Fruit fly (Drosophila melanogaster) whole organism, embryonic: ENCODE results near the gene Pde11.

Source experiments
- ATbp ChIP-seq: fragments of 200-800 bp; sonication (Bioruptor generic); optimal IDR thresholded peaks from 2 replicates; lab custom pipeline; 2017; ENCODE audit warnings: missing biosample characterization, mild to moderate bottlenecking, missing genetic modification characterization, missing genetic modification reagents
- BEAF-32 ChIP-seq: fragments of 200-800 bp; sonication (Bioruptor generic); optimal IDR thresholded peaks from 3 replicates; lab custom pipeline; 2017; ENCODE audit warnings: missing biosample characterization, missing genetic modification characterization, mild to moderate bottlenecking, moderate library complexity, missing genetic modification reagents
- Blimp-1 ChIP-seq: fragments of 200-800 bp; sonication (Bioruptor generic); optimal IDR thresholded peaks from 3 replicates; lab custom pipeline; 2018; ENCODE audit warnings: missing biosample characterization, missing genetic modification characterization, mild to moderate bottlenecking, moderate library complexity, missing genetic modification reagents
- CG11085 ChIP-seq: fragments of 200-800 bp; sonication (Bioruptor generic); IDR thresholded peaks from 2 replicates; pipeline ENCODE4 v1.3.6; 2022; ENCODE audit warnings: missing biosample characterization, missing genetic modification characterization
- CG1647 ChIP-seq: fragments of 200-800 bp; sonication (Bioruptor generic); optimal IDR thresholded peaks from 3 replicates; lab custom pipeline; 2016; ENCODE audit warnings: missing biosample characterization, missing genetic modification characterization
- CG17361 ChIP-seq: fragments of 200-800 bp; sonication (Bioruptor generic); IDR thresholded peaks from 3 replicates; pipeline ENCODE4 v1.3.6; 2022; ENCODE audit warnings: missing biosample characterization, missing genetic modification characterization
- CG17568 ChIP-seq: fragments of 200-800 bp; sonication (Bioruptor generic); optimal IDR thresholded peaks from 2 replicates; lab custom pipeline; 2018; ENCODE audit warnings: missing biosample characterization, mild to moderate bottlenecking, missing genetic modification characterization, moderate library complexity
- CG18619 ChIP-seq: fragments of 200-800 bp; sonication (Bioruptor generic); optimal IDR thresholded peaks from 3 replicates; lab custom pipeline; 2017; ENCODE audit warnings: missing biosample characterization, mild to moderate bottlenecking, missing genetic modification characterization
- CG2120 ChIP-seq: fragments of 200-800 bp; sonication (Bioruptor generic); optimal IDR thresholded peaks from 3 replicates; lab custom pipeline; 2016; ENCODE audit warnings: missing biosample characterization, missing genetic modification characterization
- CG31365 ChIP-seq: fragments of 200-800 bp; sonication (Bioruptor generic); optimal IDR thresholded peaks from 2 replicates; lab custom pipeline; 2018; ENCODE audit warnings: missing biosample characterization, mild to moderate bottlenecking, missing genetic modification characterization
- CG31441 ChIP-seq: fragments of 200-800 bp; sonication (Bioruptor generic); IDR thresholded peaks from 2 replicates; pipeline ENCODE4 v1.3.6; 2022; ENCODE audit warnings: missing biosample characterization, missing genetic modification characterization
- CG32767 ChIP-seq: fragments of 200-800 bp; sonication (Bioruptor generic); IDR thresholded peaks from 2 replicates; pipeline ENCODE4 v1.3.6; 2022; ENCODE audit warnings: missing biosample characterization, missing genetic modification characterization
- CG34376 ChIP-seq: fragments of 200-800 bp; sonication (Bioruptor generic); optimal IDR thresholded peaks from 2 replicates; lab custom pipeline; 2018; ENCODE audit warnings: missing biosample characterization, mild to moderate bottlenecking, missing genetic modification characterization
- CG4617 ChIP-seq: fragments of 200-800 bp; sonication (Bioruptor generic); optimal IDR thresholded peaks from 3 replicates; lab custom pipeline; 2016; ENCODE audit warnings: missing biosample characterization, missing genetic modification characterization, borderline replicate concordance
- CG6683 ChIP-seq: fragments of 200-800 bp; sonication (Bioruptor generic); optimal IDR thresholded peaks from 2 replicates; lab custom pipeline; 2017; ENCODE audit warnings: missing biosample characterization, mild to moderate bottlenecking, missing genetic modification characterization, missing genetic modification reagents
- CG6765 ChIP-seq: fragments of 200-800 bp; sonication (Bioruptor generic); optimal IDR thresholded peaks from 3 replicates; lab custom pipeline; 2017; ENCODE audit warnings: missing biosample characterization, mild to moderate bottlenecking, missing genetic modification characterization
- CG7786 ChIP-seq: fragments of 200-800 bp; sonication (Bioruptor generic); optimal IDR thresholded peaks from 2 replicates; lab custom pipeline; 2016; ENCODE audit warnings: missing biosample characterization, missing genetic modification characterization
- CG9215 ChIP-seq: fragments of 200-800 bp; sonication (Bioruptor generic); IDR thresholded peaks from 2 replicates; pipeline ENCODE4 v1.3.6; 2022; ENCODE audit warnings: missing biosample characterization, missing genetic modification characterization
- CG9727 ChIP-seq: fragments of 200-800 bp; sonication (Bioruptor generic); optimal IDR thresholded peaks from 3 replicates; lab custom pipeline; 2017; ENCODE audit warnings: missing biosample characterization, mild to moderate bottlenecking, missing genetic modification characterization
- CG9817 ChIP-seq: fragments of 200-800 bp; sonication (Bioruptor generic); optimal IDR thresholded peaks from 2 replicates; lab custom pipeline; 2018; ENCODE audit warnings: missing biosample characterization, mild to moderate bottlenecking, missing genetic modification characterization, moderate library complexity
- D19A ChIP-seq: fragments of 200-800 bp; optimal IDR thresholded peaks from 3 replicates; lab custom pipeline; 2019; ENCODE audit warnings: missing biosample characterization, mild to moderate bottlenecking, missing genetic modification characterization, moderate library complexity
- Dip2 ChIP-seq: fragments of 200-800 bp; sonication (Bioruptor generic); IDR thresholded peaks from 2 replicates; pipeline ENCODE4 v1.3.6; 2022; ENCODE audit warnings: missing biosample characterization, missing genetic modification characterization
- HmgZ ChIP-seq: fragments of 200-800 bp; sonication (Bioruptor generic); optimal IDR thresholded peaks from 2 replicates; lab custom pipeline; 2018; ENCODE audit warnings: missing biosample characterization, mild to moderate bottlenecking, missing genetic modification characterization
- Hmr ChIP-seq: fragments of 200-800 bp; sonication (Bioruptor generic); optimal IDR thresholded peaks from 3 replicates; lab custom pipeline; 2017; ENCODE audit warnings: mild to moderate bottlenecking, missing biosample characterization, missing genetic modification reagents, missing genetic modification characterization
- Hmx ChIP-seq: fragments of 200-800 bp; sonication (Bioruptor generic); optimal IDR thresholded peaks from 2 replicates; lab custom pipeline; 2016; ENCODE audit warnings: missing biosample characterization, missing genetic modification characterization
- Six4 ChIP-seq: fragments of 200-800 bp; sonication (Bioruptor generic); optimal IDR thresholded peaks from 2 replicates; lab custom pipeline; 2016; ENCODE audit warnings: missing biosample characterization, missing genetic modification characterization
- Tbp ChIP-seq: fragments of >200 bp; optimal IDR thresholded peaks from 2 replicates; lab custom pipeline; 2018; ENCODE audit warnings: missing biosample characterization, missing genetic modification characterization
- aop ChIP-seq: fragments of 200-800 bp; sonication (Bioruptor generic); IDR thresholded peaks from 2 replicates; pipeline ENCODE4 v1.3.6; 2022; ENCODE audit warnings: missing biosample characterization, missing genetic modification characterization
- ash1 ChIP-seq: fragments of 200-800 bp; sonication (Bioruptor generic); optimal IDR thresholded peaks from 2 replicates; lab custom pipeline; 2018; ENCODE audit warnings: missing biosample characterization, mild to moderate bottlenecking, missing genetic modification characterization
- ci ChIP-seq: fragments of 200-800 bp; sonication (Bioruptor generic); IDR thresholded peaks from 3 replicates; pipeline ENCODE4 v1.3.6; 2022; ENCODE audit warnings: missing biosample characterization, missing genetic modification characterization
- corto ChIP-seq: fragments of 200-800 bp; sonication (Bioruptor generic); optimal IDR thresholded peaks from 2 replicates; lab custom pipeline; 2016; ENCODE audit warnings: missing biosample characterization, mild to moderate bottlenecking, missing genetic modification characterization, moderate library complexity
- croc ChIP-seq: fragments of 200-800 bp; sonication (Bioruptor generic); conservative IDR thresholded peaks from 3 replicates; pipeline ENCODE4 v1.3.6; 2022; ENCODE audit warnings: missing biosample characterization, missing genetic modification characterization
- cwo ChIP-seq: fragments of 200-800 bp; sonication (Bioruptor generic); optimal IDR thresholded peaks from 3 replicates; lab custom pipeline; 2017; ENCODE audit warnings: missing biosample characterization, missing genetic modification characterization, mild to moderate bottlenecking, moderate library complexity, missing genetic modification reagents
- dan ChIP-seq: fragments of 200-800 bp; sonication (Bioruptor generic); IDR thresholded peaks from 2 replicates; pipeline ENCODE4 v1.3.6; 2022; ENCODE audit warnings: missing biosample characterization, missing genetic modification characterization
- dmrt11E ChIP-seq: fragments of 200-800 bp; sonication (Bioruptor generic); optimal IDR thresholded peaks from 3 replicates; lab custom pipeline; 2018; ENCODE audit warnings: missing biosample characterization, mild to moderate bottlenecking, missing genetic modification characterization, moderate library complexity
- en ChIP-seq: fragments of 200-800 bp; sonication (Bioruptor generic); optimal IDR thresholded peaks from 2 replicates; lab custom pipeline; 2016; ENCODE audit warnings: missing biosample characterization, missing genetic modification characterization
- eve ChIP-seq, 2 experiments: fragments of >200 bp; optimal IDR thresholded peaks; 2 replicates each; lab custom pipeline; 2017; ENCODE audit warnings: missing biosample characterization in 2 of 2, missing genetic modification characterization in 2 of 2
- exex ChIP-seq: fragments of 200-800 bp; sonication (Bioruptor generic); optimal IDR thresholded peaks from 4 replicates; lab custom pipeline; 2018; ENCODE audit warnings: missing biosample characterization, mild to moderate bottlenecking, missing genetic modification characterization, moderate library complexity
- fd102C ChIP-seq: fragments of 200-800 bp; sonication (Bioruptor generic); optimal IDR thresholded peaks from 2 replicates; lab custom pipeline; 2018; ENCODE audit warnings: missing biosample characterization, mild to moderate bottlenecking, missing genetic modification characterization, moderate library complexity
- kni ChIP-seq: fragments of 200-800 bp; sonication (Bioruptor generic); optimal IDR thresholded peaks from 3 replicates; lab custom pipeline; 2017; ENCODE audit warnings: mild to moderate bottlenecking, missing biosample characterization, missing genetic modification reagents, missing genetic modification characterization
- lab ChIP-seq: fragments of 200-800 bp; sonication (Bioruptor generic); optimal IDR thresholded peaks from 3 replicates; lab custom pipeline; 2017; ENCODE audit warnings: missing biosample characterization, missing genetic modification characterization, mild to moderate bottlenecking, moderate library complexity, missing genetic modification reagents
- lov ChIP-seq, 2 experiments: fragments of 200-800 bp in 1 of 2; fragments of >200 bp in 1 of 2; sonication (Bioruptor generic) in 1 of 2; IDR thresholded peaks in 1 of 2; optimal IDR thresholded peaks in 1 of 2; 2 replicates in 1 of 2; 3 replicates in 1 of 2; pipeline versions ENCODE4 v1.3.6 to Lab custom; 2017 to 2022; ENCODE audit warnings: missing biosample characterization in 1 of 2, missing genetic modification characterization in 1 of 2
- nmo ChIP-seq: fragments of 200-800 bp; sonication (Bioruptor generic); optimal IDR thresholded peaks from 2 replicates; lab custom pipeline; 2018; ENCODE audit warnings: missing biosample characterization, mild to moderate bottlenecking, missing genetic modification characterization, moderate library complexity
- pan ChIP-seq, 4 experiments: fragments of >200 bp in 3 of 4; fragments of 200-800 bp in 1 of 4; sonication (Bioruptor generic) in 1 of 4; optimal IDR thresholded peaks in 3 of 4; IDR thresholded peaks in 1 of 4; 2 replicates each; pipeline versions ENCODE4 v1.3.6 to Lab custom; 2017 to 2022; ENCODE audit warnings: missing biosample characterization in 2 of 4, missing genetic modification characterization in 2 of 4, mixed read lengths in 1 of 4
- peb ChIP-seq: fragments of 200-800 bp; sonication (Bioruptor generic); IDR thresholded peaks from 2 replicates; pipeline ENCODE4 v1.3.6; 2022; ENCODE audit warnings: missing biosample characterization, missing genetic modification characterization
- rib ChIP-seq: fragments of 200-800 bp; sonication (Bioruptor generic); IDR thresholded peaks from 2 replicates; pipeline ENCODE4 v1.3.6; 2022; ENCODE audit warnings: missing biosample characterization, missing genetic modification characterization
- run ChIP-seq: fragments of 200-800 bp; sonication (Bioruptor generic); optimal IDR thresholded peaks from 3 replicates; lab custom pipeline; 2018; ENCODE audit warnings: missing biosample characterization, mild to moderate bottlenecking, missing genetic modification characterization
- scrt ChIP-seq: fragments of 200-800 bp; sonication (Bioruptor generic); optimal IDR thresholded peaks from 2 replicates; lab custom pipeline; 2018; ENCODE audit warnings: missing biosample characterization, mild to moderate bottlenecking, missing genetic modification characterization, moderate library complexity
- sd ChIP-seq: fragments of 200-800 bp; sonication (Bioruptor generic); optimal IDR thresholded peaks from 3 replicates; lab custom pipeline; 2018; ENCODE audit warnings: missing biosample characterization, mild to moderate bottlenecking, missing genetic modification characterization, moderate library complexity
- stc ChIP-seq: fragments of 200-800 bp; sonication (Bioruptor generic); IDR thresholded peaks from 2 replicates; pipeline ENCODE4 v1.3.6; 2022; ENCODE audit warnings: missing biosample characterization, missing genetic modification characterization
- twi ChIP-seq: fragments of 200-800 bp; optimal IDR thresholded peaks from 2 replicates; lab custom pipeline; 2019; ENCODE audit warnings: missing biosample characterization, mild to moderate bottlenecking, missing genetic modification characterization, moderate library complexity
- zfh1 ChIP-seq: fragments of 200-800 bp; sonication (Bioruptor generic); IDR thresholded peaks from 3 replicates; pipeline ENCODE4 v1.3.6; 2022; ENCODE audit warnings: missing biosample characterization, missing genetic modification characterization

Gene Pde11

DNA sequence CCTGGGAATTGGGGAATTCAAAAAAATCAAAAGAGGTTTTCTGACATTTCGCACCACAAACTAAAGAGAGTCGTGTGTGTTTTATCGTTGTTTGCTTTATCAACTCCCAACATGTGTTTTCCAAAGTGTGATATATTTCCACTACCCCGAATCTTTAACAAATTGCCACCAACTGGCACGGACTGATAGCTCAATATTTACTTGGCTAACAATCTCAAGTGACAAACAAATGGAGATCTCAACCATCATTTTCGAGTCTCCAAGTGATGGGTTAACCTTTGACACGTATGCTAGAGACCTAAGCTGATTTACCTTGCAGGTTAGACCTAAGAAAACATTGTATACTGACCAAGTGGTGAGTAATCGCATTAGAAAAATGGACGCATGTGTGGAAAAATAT, 35.3 kb upstream of the Pde11 start (continued):
- TF ChIP-seq Blimp-1 (no peak), CG7786 (GFP tag; lab: Kevin White, UChicago) (no peak), CG18619 (GFP tag; lab: Kevin White, UChicago) (no peak), CG6765 (GFP tag; lab: Kevin White, UChicago) (peak; percentile 2), peb (no peak), dan (GFP tag; lab: Robert Waterston, UW) (no peak), ash1 (GFP tag; lab: Kevin White, UChicago) (no peak), CG31441 (GFP tag; lab: Robert Waterston, UW) (peak; percentile 22; the same call in 1 of the 2 replicates), Tbp (no peak), BEAF-32 (GFP tag; lab: Kevin White, UChicago) (no peak), CG1647 (GFP tag; lab: Kevin White, UChicago) (no peak), D19A (no peak), rib (GFP tag; lab: Robert Waterston, UW) (no peak), aop (GFP tag; lab: Robert Waterston, UW) (no peak), CG31365 (peak; percentile 1), CG17568 (GFP tag; lab: Kevin White, UChicago) (peak; percentile 9), CG9215 (GFP tag; lab: Robert Waterston, UW) (no peak), exex (tag; lab: Kevin White, UChicago) (no peak), Six4 (no peak), run (tag; lab: Kevin White, UChicago) (no peak), kni (GFP tag; lab: Kevin White, UChicago) (peak; percentile 19), pan (optimal IDR thresholded peaks at IDR 0.05; lab: Kevin White, UChicago) (no peak), pan (GFP tag; optimal IDR thresholded peaks at IDR 0.05 in 1 of 2, IDR thresholded peaks at IDR 0.05 in 1 of 2) (no peak), CG6683 (GFP tag; lab: Kevin White, UChicago) (no peak), scrt (GFP tag; lab: Kevin White, UChicago) (no peak), Hmx (GFP tag; lab: Kevin White, UChicago) (no peak), fd102C (GFP tag; lab: Kevin White, UChicago) (peak; percentile 86), CG2120 (GFP tag; lab: Kevin White, UChicago) (no peak), cwo (GFP tag; lab: Kevin White, UChicago) (peak; percentile 25), corto (GFP tag; lab: Kevin White, UChicago) (no peak), croc (GFP tag; lab: Robert Waterston, UW) (no peak), CG11085 (no peak), ATbp (peak; percentile 53), zfh1 (GFP tag; lab: Robert Waterston, UW) (no peak), CG32767 (GFP tag; lab: Robert Waterston, UW) (no peak), nmo (GFP tag; lab: Kevin White, UChicago) (no peak), stc (GFP tag; lab: Robert Waterston, UW) (no peak; the same call in 1 of the 2 replicates), CG4617 (no peak)

DNA sequence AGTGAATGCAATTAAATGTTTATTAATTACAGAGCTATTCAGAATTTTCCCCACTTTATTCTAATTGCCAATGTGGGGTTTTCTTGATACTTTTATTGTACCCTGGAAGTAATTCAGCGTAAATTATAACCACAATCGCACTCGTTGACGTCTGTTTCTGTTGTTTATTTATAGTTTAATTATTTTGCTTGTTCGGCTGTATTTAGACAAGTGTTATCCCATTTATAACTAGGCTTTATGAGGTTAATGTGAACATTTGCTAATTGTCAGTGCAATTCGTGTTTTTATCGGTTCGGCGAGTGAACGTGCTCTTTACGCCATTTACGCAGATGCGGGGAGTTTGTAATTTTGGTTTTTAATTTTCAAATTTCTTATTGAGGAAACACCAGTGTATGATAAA, 34.9 kb upstream of the Pde11 start:
- TF ChIP-seq Hmr (GFP tag; lab: Kevin White, UChicago) (peak; percentile 46), CG34376 (GFP tag; lab: Kevin White, UChicago) (no peak), twi (tag; lab: Kevin White, UChicago) (no peak), en (no peak), lov (optimal IDR thresholded peaks at IDR 0.05; lab: Kevin White, UChicago) (no peak), lov (GFP tag; IDR thresholded peaks at IDR 0.05; lab: Robert Waterston, UW) (no peak), dmrt11E (tag; lab: Kevin White, UChicago) (no peak), sd (tag; lab: Kevin White, UChicago) (no peak), ci (no peak), lab (GFP tag; lab: Kevin White, UChicago) (peak; percentile 37), Dip2 (no peak), CG9727 (GFP tag; lab: Kevin White, UChicago) (no peak), CG17361 (GFP tag; lab: Robert Waterston, UW) (no peak), eve (GFP tag; optimal IDR thresholded peaks at IDR 0.05; lab: Kevin White, UChicago) (no peak), CG9817 (no peak), HmgZ (tag; lab: Kevin White, UChicago) (no peak)
